Comparison of ENCODE assay signal across 3 worm cellular contexts in the genomic region with DNA sequence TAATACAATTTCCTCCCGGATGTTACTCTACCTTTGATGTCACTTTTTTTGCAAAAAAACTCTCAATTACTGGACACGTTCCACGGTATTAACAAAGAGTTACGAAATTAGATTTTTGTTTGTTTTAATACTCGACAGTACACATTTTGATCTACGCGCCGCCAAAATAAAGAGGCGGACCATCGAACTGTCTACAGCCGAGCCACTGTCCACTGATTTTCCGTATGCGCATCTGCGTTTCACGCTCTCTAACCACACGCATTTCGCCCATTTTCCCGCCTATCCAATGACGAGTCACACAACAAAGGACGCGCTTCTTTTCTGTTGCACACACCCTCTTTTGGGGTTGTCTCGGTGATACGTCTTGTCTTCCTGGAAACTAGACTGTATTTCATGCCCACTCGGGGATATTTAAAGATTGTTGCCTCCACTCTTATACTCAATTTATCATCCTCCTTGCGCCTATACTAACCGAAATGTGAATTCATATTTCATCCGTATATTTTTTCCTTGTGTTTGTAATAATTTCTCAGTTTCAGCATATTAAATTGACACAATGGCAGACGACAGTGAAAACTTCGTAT.
TF ChIP-seq lines count a peak whose summit lies in the region.

TSS of gene C55B6.1 (plus strand) at position 534 of the 584 bp plus-strand sequence.

TF ChIP-seq in whole organism, L3 larva, 47 proteins besides CTCF, POLR2A, EP300 and RAD21:
- TF ChIP-seq nfya-1 (tag; optimal IDR thresholded peaks at IDR 0.05; lab: Kevin White, UChicago; ENCODE audit: insufficient read depth) (peak; percentile 8), nhr-23 (tag; optimal IDR thresholded peaks at IDR 0.05; lab: Kevin White, UChicago) (no peak), nhr-77 (tag; optimal IDR thresholded peaks at IDR 0.05; lab: Kevin White, UChicago) (no peak)

TF ChIP-seq in whole organism, L4 larva, 104 proteins besides CTCF, POLR2A, EP300 and RAD21:
- TF ChIP-seq aha-1 (tag; lab: Kevin White, UChicago), result peak; percentile 91
- peak in 1 of 2 experiments; percentile 76 for TF ChIP-seq unc-62 (GFP tag; optimal IDR thresholded peaks at IDR 0.05 in 1 of 2; lab: Kevin White, UChicago)
- TF ChIP-seq unc-62 (tag; optimal IDR thresholded peaks at IDR 0.05; lab: Kevin White, UChicago), result no peak
- TF ChIP-seq ceh-82 (tag; optimal IDR thresholded peaks at IDR 0.05; lab: Kevin White, UChicago), result no peak

TF ChIP-seq in whole organism, young adult, 124 proteins besides CTCF, POLR2A, EP300 and RAD21:
- no peak for TF ChIP-seq bed-2 (GFP tag; IDR thresholded peaks at IDR 0.05; lab: Robert Waterston, UW)
- no peak for TF ChIP-seq snpc-1.1 (tag; optimal IDR thresholded peaks at IDR 0.05; lab: Kevin White, UChicago; ENCODE audit: insufficient read depth)
- TF ChIP-seq ama-1 (optimal IDR thresholded peaks at IDR 0.05; lab: Kevin White, UChicago), result no peak
- TF ChIP-seq ama-1 (GFP tag; optimal IDR thresholded peaks at IDR 0.05; lab: Kevin White, UChicago), result no peak
- 0 out of 2 replicates have a peak, but pooled peaks have one; percentile 18 for TF ChIP-seq aptf-2 (GFP tag; conservative IDR thresholded peaks at IDR 0.05; lab: Robert Waterston, UW)
- no peak for TF ChIP-seq attf-3 (GFP tag; conservative IDR thresholded peaks at IDR 0.05; lab: Robert Waterston, UW)
- no peak for TF ChIP-seq C06A6.2 (GFP tag; conservative IDR thresholded peaks at IDR 0.05; lab: Robert Waterston, UW)
- TF ChIP-seq Y67H2A.10 (GFP tag; conservative IDR thresholded peaks at IDR 0.05; lab: Robert Waterston, UW), result no peak
- TF ChIP-seq hsf-1 (GFP tag; IDR thresholded peaks at IDR 0.05; lab: Robert Waterston, UW), result 0 out of 2 replicates have a peak, but pooled peaks have one; percentile 26
- no peak for TF ChIP-seq gei-17 (GFP tag; optimal IDR thresholded peaks at IDR 0.05; lab: Kevin White, UChicago)
- no peak for TF ChIP-seq F55B11.4 (tag; optimal IDR thresholded peaks at IDR 0.05; lab: Kevin White, UChicago; ENCODE audit: borderline replicate concordance, insufficient read depth)
- no peak for TF ChIP-seq tbp1 (GFP tag; optimal IDR thresholded peaks at IDR 0.05; lab: Kevin White, UChicago)
- no peak for TF ChIP-seq sea-2 (GFP tag; IDR thresholded peaks at IDR 0.05; lab: Robert Waterston, UW)
- TF ChIP-seq rec-8 (tag; optimal IDR thresholded peaks at IDR 0.05; lab: Kevin White, UChicago), result no peak
- no peak for TF ChIP-seq sptf-2 (GFP tag; optimal IDR thresholded peaks at IDR 0.05; lab: Kevin White, UChicago)
- TF ChIP-seq madf-10 (tag; optimal IDR thresholded peaks at IDR 0.05; lab: Kevin White, UChicago), result no peak
- TF ChIP-seq hlh-12 (tag; optimal IDR thresholded peaks at IDR 0.05; lab: Kevin White, UChicago), result no peak
- no peak for TF ChIP-seq zim-3 (tag; optimal IDR thresholded peaks at IDR 0.05; lab: Kevin White, UChicago)
- peak; percentile 49 for TF ChIP-seq hmg-1.2 (GFP tag; IDR thresholded peaks at IDR 0.05; lab: Robert Waterston, UW)
- no peak for TF ChIP-seq nhr-179 (tag; optimal IDR thresholded peaks at IDR 0.05; lab: Kevin White, UChicago)
- peak; percentile 40; the same call in 1 of the 2 replicates for TF ChIP-seq dox-1 (GFP tag; IDR thresholded peaks at IDR 0.05; lab: Robert Waterston, UW)
- TF ChIP-seq mes-4 (tag; optimal IDR thresholded peaks at IDR 0.05; lab: Kevin White, UChicago), result no peak
- TF ChIP-seq madf-8 (GFP tag; conservative IDR thresholded peaks at IDR 0.05; lab: Robert Waterston, UW), result peak; percentile 22
- TF ChIP-seq F37B4.10 (GFP tag; IDR thresholded peaks at IDR 0.05; lab: Robert Waterston, UW), result no peak
- no peak for TF ChIP-seq ztf-26 (tag; optimal IDR thresholded peaks at IDR 0.05; lab: Kevin White, UChicago)
- TF ChIP-seq efl-1 (GFP tag; optimal IDR thresholded peaks at IDR 0.05; lab: Kevin White, UChicago), result peak; percentile 36
- TF ChIP-seq F33H1.4 (GFP tag; IDR thresholded peaks at IDR 0.05; lab: Robert Waterston, UW), result no peak
- TF ChIP-seq madf-6 (GFP tag; IDR thresholded peaks at IDR 0.05; lab: Robert Waterston, UW), result peak; percentile 39; the same call in 1 of the 2 replicates
